Fruit fly (Drosophila melanogaster) whole organism, adult: ENCODE measurements around the gene f-cup.

Source experiments
- CG14711 ChIP-seq: fragments of 200-800 bp; sonication (Bioruptor generic); optimal IDR thresholded peaks from 2 replicates; lab custom pipeline; 2018; ENCODE audit warnings: missing biosample characterization, mild to moderate bottlenecking, missing genetic modification characterization, moderate library complexity
- CG33017 ChIP-seq: fragments of 200-800 bp; sonication (Bioruptor generic); optimal IDR thresholded peaks from 2 replicates; lab custom pipeline; 2018; ENCODE audit warnings: missing biosample characterization, mild to moderate bottlenecking, missing genetic modification characterization, moderate library complexity
- CG7045 ChIP-seq: fragments of 200-800 bp; sonication (Bioruptor generic); optimal IDR thresholded peaks from 2 replicates; lab custom pipeline; 2017; ENCODE audit warnings: missing biosample characterization, mild to moderate bottlenecking, missing genetic modification characterization
- Crg-1 ChIP-seq: fragments of 200-800 bp; sonication (Bioruptor generic); optimal IDR thresholded peaks from 2 replicates; lab custom pipeline; 2016; ENCODE audit warnings: missing biosample characterization, missing genetic modification characterization
- Mnt ChIP-seq: fragments of 200-800 bp; sonication (Bioruptor generic); optimal IDR thresholded peaks from 2 replicates; lab custom pipeline; 2016; ENCODE audit warnings: missing biosample characterization, mild to moderate bottlenecking, missing genetic modification characterization
- bab1 ChIP-seq: fragments of 200-800 bp; sonication (Bioruptor generic); optimal IDR thresholded peaks from 3 replicates; lab custom pipeline; 2019; ENCODE audit warnings: missing biosample characterization, mild to moderate bottlenecking, missing genetic modification characterization, moderate library complexity
- cnc ChIP-seq, 2 experiments: fragments of >200 bp; optimal IDR thresholded peaks; 2 replicates each; lab custom pipeline; 2017
- kay ChIP-seq: fragments of 200-800 bp; sonication (Bioruptor generic); peaks from one replicate; lab custom pipeline; 2016; ENCODE audit warnings: missing biosample characterization, missing genetic modification characterization, borderline replicate concordance
- ovo ChIP-seq: fragments of 200-800 bp; sonication (Bioruptor generic); optimal IDR thresholded peaks from 2 replicates; lab custom pipeline; 2016; ENCODE audit warnings: missing biosample characterization, missing genetic modification characterization
- pad ChIP-seq: fragments of 200-800 bp; sonication (Bioruptor generic); optimal IDR thresholded peaks from 3 replicates; lab custom pipeline; 2017; ENCODE audit warnings: missing biosample characterization, missing genetic modification characterization, mild to moderate bottlenecking, moderate library complexity, missing genetic modification reagents
- toe ChIP-seq: fragments of 200-800 bp; sonication (Bioruptor generic); optimal IDR thresholded peaks from 2 replicates; lab custom pipeline; 2016; ENCODE audit warnings: missing biosample characterization, missing genetic modification characterization

dm6 chr3R:13709839-13710238 lies 9.2 kb upstream of the f-cup start, which contains the start of gene Argp:
- no peak for TF ChIP-seq cnc (optimal IDR thresholded peaks at IDR 0.05; lab: Kevin White, UChicago)
- no peak for TF ChIP-seq Crg-1
- no peak for TF ChIP-seq ovo (GFP tag; lab: Kevin White, UChicago)
- no peak for TF ChIP-seq CG33017
- no peak for TF ChIP-seq pad (GFP tag; lab: Kevin White, UChicago)
- no peak for TF ChIP-seq CG14711
- TF ChIP-seq CG7045 (GFP tag; lab: Kevin White, UChicago), result no peak
- TF ChIP-seq kay (GFP tag; lab: Kevin White, UChicago), result no peak
- no peak for TF ChIP-seq bab1 (GFP tag; lab: Kevin White, UChicago)
- TF ChIP-seq toe (GFP tag; lab: Kevin White, UChicago), result no peak
- no peak for TF ChIP-seq Mnt
